Worm (Caenorhabditis elegans) whole organism, L4 larva: ENCODE data around the gene C47D12.4.

Source experiments
- F26F4.8 ChIP-seq: fragments of 200-800 bp; sonication (Bioruptor generic); conservative IDR thresholded peaks from 2 replicates; pipeline ENCODE4 v1.3.6; 2022; ENCODE audit warnings: missing genetic modification characterization, missing compliant biosample characterization
- F37D6.2 ChIP-seq: sonication (generic microtip); optimal IDR thresholded peaks from 2 replicates; lab custom pipeline; 2016; ENCODE audit warnings: mild to moderate bottlenecking, missing genetic modification characterization, missing compliant biosample characterization
- F49E8.2 ChIP-seq: sonication (generic microtip); optimal IDR thresholded peaks from 2 replicates; lab custom pipeline; 2016; ENCODE audit warnings: missing compliant biosample characterization, mild to moderate bottlenecking, missing genetic modification characterization, borderline replicate concordance
- R02D3.7 ChIP-seq: fragments of 150-350 bp; sonication (generic microtip); optimal IDR thresholded peaks from 3 replicates; lab custom pipeline; 2014; ENCODE audit warnings: missing biosample characterization, missing genetic modification characterization
- T26A8.4 ChIP-seq: fragments of 200-800 bp; sonication (Bioruptor generic); IDR thresholded peaks from 2 replicates; pipeline ENCODE4 v1.3.6; 2022; ENCODE audit warnings: missing genetic modification characterization, missing compliant biosample characterization
- Y75B8A.6 ChIP-seq: fragments of 200-800 bp; sonication (Bioruptor generic); IDR thresholded peaks from 2 replicates; pipeline ENCODE4 v1.3.6; 2022; ENCODE audit warnings: missing genetic modification reagents, missing genetic modification characterization, missing compliant biosample characterization
- ZK337.2 ChIP-seq: fragments of 200-800 bp; sonication (Bioruptor generic); IDR thresholded peaks from 2 replicates; pipeline ENCODE4 v1.3.6; 2022; ENCODE audit warnings: missing genetic modification reagents, missing genetic modification characterization, missing compliant biosample characterization
- ZK546.5 ChIP-seq, 2 experiments: sonication (generic microtip); optimal IDR thresholded peaks; 2 replicates each; lab custom pipeline; 2017; ENCODE audit warnings: missing biosample characterization in 2 of 2, missing genetic modification characterization in 2 of 2
- aha-1 ChIP-seq: fragments of 150-350 bp; peaks from one replicate; lab custom pipeline; 2014; ENCODE audit warnings: missing biosample characterization, missing genetic modification characterization
- ama-1 ChIP-seq: fragments of 150-350 bp; optimal IDR thresholded peaks from 2 replicates; lab custom pipeline; 2014; ENCODE audit warnings: inconsistent platforms, mixed read lengths
- arid-1 ChIP-seq: fragments of 200-800 bp; sonication (Bioruptor generic); conservative IDR thresholded peaks from 2 replicates; pipeline ENCODE4 v1.3.6; 2022; ENCODE audit warnings: missing genetic modification reagents, missing genetic modification characterization, missing compliant biosample characterization
- ceh-20 ChIP-seq: fragments of 200-800 bp; sonication (Bioruptor generic); IDR thresholded peaks from 2 replicates; pipeline ENCODE4 v1.3.6; 2022; ENCODE audit warnings: missing genetic modification reagents, missing genetic modification characterization, missing compliant biosample characterization
- daf-12 ChIP-seq: fragments of 150-350 bp; optimal IDR thresholded peaks from 2 replicates; lab custom pipeline; 2014; ENCODE audit warnings: missing biosample characterization, missing genetic modification reagents, missing genetic modification characterization
- daf-19 ChIP-seq: fragments of 200-800 bp; sonication (Bioruptor generic); conservative IDR thresholded peaks from 2 replicates; pipeline ENCODE4 v1.3.6; 2022; ENCODE audit warnings: missing genetic modification characterization, missing compliant biosample characterization
- dmd-8 ChIP-seq: fragments of 200-800 bp; sonication (Bioruptor generic); IDR thresholded peaks from 2 replicates; pipeline ENCODE4 v1.3.6; 2022; ENCODE audit warnings: missing genetic modification characterization, missing compliant biosample characterization
- dmd-9 ChIP-seq: fragments of 200-800 bp; sonication (Bioruptor generic); IDR thresholded peaks from 2 replicates; pipeline ENCODE4 v1.3.6; 2022; ENCODE audit warnings: missing genetic modification reagents, missing genetic modification characterization, missing compliant biosample characterization
- duxl-1 ChIP-seq: sonication (generic microtip); optimal IDR thresholded peaks from 2 replicates; lab custom pipeline; 2016; ENCODE audit warnings: mild to moderate bottlenecking, missing genetic modification characterization, moderate library complexity, missing compliant biosample characterization; ENCODE audit not compliant: poor library complexity
- egl-27 ChIP-seq: sonication (generic microtip); optimal IDR thresholded peaks from 3 replicates; lab custom pipeline; 2017; ENCODE audit warnings: missing biosample characterization, missing genetic modification reagents, missing genetic modification characterization
- egl-43 ChIP-seq: fragments of 200-800 bp; sonication (Bioruptor generic); IDR thresholded peaks from 2 replicates; pipeline ENCODE4 v1.3.6; 2022; ENCODE audit warnings: missing genetic modification reagents, missing genetic modification characterization, missing compliant biosample characterization
- hif-1 ChIP-seq, 2 experiments: sonication (generic microtip); optimal IDR thresholded peaks; 2 replicates each; lab custom pipeline; 2016 to 2017; ENCODE audit warnings: missing compliant biosample characterization in 2 of 2, missing genetic modification characterization in 2 of 2, missing genetic modification reagents in 2 of 2, missing genotype in 2 of 2, mild to moderate bottlenecking in 1 of 2
- hlh-11 ChIP-seq: fragments of 200-800 bp; sonication (Bioruptor generic); optimal IDR thresholded peaks from 2 replicates; lab custom pipeline; 2018; ENCODE audit warnings: mild to moderate bottlenecking, missing genetic modification characterization, missing compliant biosample characterization
- hlh-30 ChIP-seq: sonication (generic microtip); optimal IDR thresholded peaks from 2 replicates; lab custom pipeline; 2017; ENCODE audit warnings: antibody characterized with exemption, mild to moderate bottlenecking, missing genetic modification characterization, missing compliant biosample characterization; ENCODE audit not compliant: insufficient read depth
- hmg-1.1 ChIP-seq: fragments of 200-800 bp; sonication (Bioruptor generic); IDR thresholded peaks from 2 replicates; pipeline ENCODE4 v1.3.6; 2022; ENCODE audit warnings: missing genetic modification reagents, missing genetic modification characterization, missing compliant biosample characterization
- lim-7 ChIP-seq: fragments of 200-800 bp; sonication (Bioruptor generic); IDR thresholded peaks from 2 replicates; pipeline ENCODE4 v1.3.6; 2022; ENCODE audit warnings: missing genetic modification characterization, missing compliant biosample characterization
- lin-1 ChIP-seq: fragments of 200-800 bp; sonication (Bioruptor generic); IDR thresholded peaks from 2 replicates; pipeline ENCODE4 v1.3.6; 2022; ENCODE audit warnings: missing genetic modification reagents, missing genetic modification characterization, missing compliant biosample characterization
- lin-15B ChIP-seq: fragments of 150-350 bp; sonication (generic microtip); optimal IDR thresholded peaks from 3 replicates; lab custom pipeline; 2014; ENCODE audit warnings: missing biosample characterization, missing genetic modification characterization
- lir-3 ChIP-seq: sonication (generic microtip); optimal IDR thresholded peaks from 2 replicates; lab custom pipeline; 2016; ENCODE audit warnings: mild to moderate bottlenecking, missing genetic modification characterization, missing compliant biosample characterization
- madf-9 ChIP-seq: fragments of 200-800 bp; sonication (Bioruptor generic); conservative IDR thresholded peaks from 2 replicates; pipeline ENCODE4 v1.3.6; 2022; ENCODE audit warnings: missing genetic modification reagents, missing genetic modification characterization, missing compliant biosample characterization
- mdl-1 ChIP-seq, 2 experiments: fragments of 150-350 bp in 1 of 2; sonication (generic microtip) in 1 of 2; optimal IDR thresholded peaks; 2 replicates each; lab custom pipeline; 2014 to 2017; ENCODE audit warnings: missing biosample characterization in 2 of 2, missing genetic modification characterization in 2 of 2
- mdt-29 ChIP-seq: fragments of 200-800 bp; sonication (Bioruptor generic); IDR thresholded peaks from 2 replicates; pipeline ENCODE4 v1.3.6; 2022; ENCODE audit warnings: missing genetic modification reagents, missing genetic modification characterization, missing compliant biosample characterization
- mep-1 ChIP-seq: fragments of 150-350 bp; sonication (generic microtip); optimal IDR thresholded peaks from 3 replicates; lab custom pipeline; 2014; ENCODE audit warnings: missing biosample characterization, missing genetic modification characterization
- mes-2 ChIP-seq: sonication (generic microtip); optimal IDR thresholded peaks from 2 replicates; lab custom pipeline; 2016; ENCODE audit warnings: missing genotype, mild to moderate bottlenecking, missing genetic modification characterization, missing compliant biosample characterization; ENCODE audit not compliant: poor library complexity, severe bottlenecking
- nhr-10 ChIP-seq: fragments of 150-350 bp; optimal IDR thresholded peaks from 2 replicates; lab custom pipeline; 2014; ENCODE audit warnings: missing biosample characterization, missing genetic modification characterization
- nhr-11 ChIP-seq: fragments of 150-350 bp; optimal IDR thresholded peaks from 2 replicates; lab custom pipeline; 2014; ENCODE audit warnings: missing biosample characterization, missing genetic modification characterization
- nhr-237 ChIP-seq: sonication (generic microtip); optimal IDR thresholded peaks from 2 replicates; lab custom pipeline; 2017; ENCODE audit warnings: missing biosample characterization, missing genetic modification characterization
- nhr-28 ChIP-seq: fragments of 150-350 bp; optimal IDR thresholded peaks from 2 replicates; lab custom pipeline; 2014; ENCODE audit warnings: missing biosample characterization, missing genetic modification characterization
- nhr-48 ChIP-seq: sonication (generic microtip); optimal IDR thresholded peaks from 2 replicates; lab custom pipeline; 2016; ENCODE audit warnings: mild to moderate bottlenecking, missing genetic modification characterization, missing compliant biosample characterization
- pha-4 ChIP-seq, 2 experiments: fragments of 150-350 bp in 1 of 2; fragments of 200-800 bp in 1 of 2; sonication (Bioruptor generic) in 1 of 2; IDR thresholded peaks in 1 of 2; optimal IDR thresholded peaks in 1 of 2; 2 replicates each; pipeline versions ENCODE4 v1.3.6 to Lab custom; 2014 to 2022; ENCODE audit warnings: missing genetic modification characterization in 2 of 2, missing genetic modification reagents in 2 of 2, missing biosample characterization in 1 of 2, missing compliant biosample characterization in 1 of 2
- set-16 ChIP-seq: fragments of 200-800 bp; sonication (Bioruptor generic); IDR thresholded peaks from 2 replicates; pipeline ENCODE4 v1.3.6; 2022; ENCODE audit warnings: missing genetic modification reagents, missing genetic modification characterization, missing compliant biosample characterization
- skn-1 ChIP-seq: fragments of 150-350 bp; optimal IDR thresholded peaks from 2 replicates; lab custom pipeline; 2014; ENCODE audit warnings: missing biosample characterization, missing genetic modification characterization
- spr-1 ChIP-seq: sonication (generic microtip); optimal IDR thresholded peaks from 2 replicates; lab custom pipeline; 2016; ENCODE audit warnings: mild to moderate bottlenecking, missing genetic modification characterization, missing compliant biosample characterization
- tag-97 ChIP-seq: fragments of 200-800 bp; sonication (Bioruptor generic); IDR thresholded peaks from 2 replicates; pipeline ENCODE4 v1.3.6; 2022; ENCODE audit warnings: missing genetic modification characterization, missing compliant biosample characterization
- tra-1 ChIP-seq: fragments of 200-800 bp; sonication (Bioruptor generic); IDR thresholded peaks from 2 replicates; pipeline ENCODE4 v1.3.6; 2022; ENCODE audit warnings: missing genetic modification reagents, missing genetic modification characterization, missing compliant biosample characterization
- unc-130 ChIP-seq: sonication (generic microtip); optimal IDR thresholded peaks from 2 replicates; lab custom pipeline; 2016; ENCODE audit warnings: missing genetic modification reagents, missing genetic modification characterization, missing compliant biosample characterization
- unc-39 ChIP-seq: sonication (generic microtip); optimal IDR thresholded peaks from 2 replicates; lab custom pipeline; 2017; ENCODE audit warnings: missing biosample characterization, missing genetic modification characterization
- zfp-2 ChIP-seq: sonication (generic microtip); optimal IDR thresholded peaks from 2 replicates; lab custom pipeline; 2016; ENCODE audit warnings: mild to moderate bottlenecking, missing genetic modification characterization, missing compliant biosample characterization
- zip-2 ChIP-seq: fragments of 150-350 bp; optimal IDR thresholded peaks from 2 replicates; lab custom pipeline; 2014; ENCODE audit warnings: missing biosample characterization, missing genetic modification characterization
- ztf-11 ChIP-seq: fragments of 150-350 bp; optimal IDR thresholded peaks from 2 replicates; lab custom pipeline; 2014; ENCODE audit warnings: missing biosample characterization, missing genetic modification characterization

Gene C47D12.4

DNA sequence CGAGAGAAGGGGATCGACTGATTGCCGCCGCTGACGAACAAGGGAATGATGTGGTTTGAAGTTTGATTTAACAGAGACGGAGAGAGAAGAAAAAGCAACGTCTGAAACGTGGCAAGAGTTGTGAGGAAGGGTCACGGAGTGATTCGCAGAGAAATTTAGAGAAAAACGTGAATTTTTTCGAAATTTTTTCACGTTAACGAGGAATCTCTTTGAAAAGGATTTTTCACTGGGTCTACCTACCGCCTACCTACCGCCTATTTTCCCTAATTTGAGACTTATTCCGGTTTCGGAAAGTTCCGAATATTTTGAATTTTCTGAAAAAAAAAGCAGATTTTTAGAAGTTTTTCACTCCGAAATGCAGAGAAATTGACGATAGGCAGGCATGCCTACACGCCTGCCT is 27.9 kb downstream of the C47D12.4 start, which contains the start of gene fcmt-1:
fcmt-1 (minus strand) TSS at position 101 of the 400 bp plus-strand sequence.
- TF ChIP-seq set-16 (no peak), pha-4 (GFP tag; IDR thresholded peaks at IDR 0.05; lab: Robert Waterston, UW) (no peak), pha-4 (tag; optimal IDR thresholded peaks at IDR 0.05; lab: Kevin White, UChicago) (no peak)

DNA sequence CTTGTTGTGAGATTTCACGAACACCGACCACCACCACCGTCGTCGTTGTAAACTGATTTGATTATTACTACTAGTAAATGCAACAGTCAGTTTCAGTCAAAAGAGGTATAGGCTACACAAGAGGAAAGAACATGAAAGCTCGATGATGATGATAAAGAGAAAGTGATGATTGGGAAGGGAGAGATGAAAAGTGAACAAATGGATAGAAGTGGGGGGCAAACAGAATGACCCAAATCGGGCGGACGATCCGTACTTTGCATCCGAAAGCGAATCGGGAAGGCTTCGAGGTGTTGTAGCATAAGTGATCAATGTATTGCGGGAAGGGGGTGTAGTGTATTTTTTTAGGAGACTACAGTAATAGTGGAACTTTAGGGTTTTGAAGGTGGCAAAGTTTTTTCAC is 29.2 kb downstream of the C47D12.4 start:
- no peak for TF ChIP-seq arid-1 (GFP tag; lab: Robert Waterston, UW)
- peak; percentile 78 for TF ChIP-seq nhr-28 (tag; lab: Kevin White, UChicago)

DNA sequence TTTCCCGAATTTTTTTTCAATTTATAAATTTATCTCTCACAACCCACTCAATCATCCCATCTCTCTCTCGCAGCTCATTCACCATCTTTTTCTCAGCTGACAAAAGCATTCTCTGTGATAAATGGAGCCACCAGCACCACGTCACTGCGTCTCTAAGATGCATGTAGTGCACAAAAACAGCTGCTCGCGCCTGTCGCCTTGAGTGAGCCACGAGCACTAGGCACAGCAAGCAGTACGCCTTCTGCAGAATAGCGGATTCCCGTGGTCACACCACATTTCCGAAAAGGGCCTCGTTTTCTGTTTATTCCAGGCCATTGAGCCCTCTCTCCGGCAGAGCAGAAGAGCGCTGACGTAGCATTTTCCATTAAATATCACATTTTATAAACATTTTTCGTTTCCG is 32.0 kb downstream of the C47D12.4 start, which contains the start of gene F13D12.10:
F13D12.10 (plus strand) TSS at position 231 of the 400 bp plus-strand sequence.
- TF ChIP-seq unc-39 (tag; lab: Kevin White, UChicago) (no peak), ceh-20 (GFP tag; lab: Robert Waterston, UW) (peak; percentile 17; the same call in 1 of the 2 replicates), ZK337.2 (GFP tag; lab: Robert Waterston, UW) (no peak), egl-27 (tag; lab: Kevin White, UChicago) (no peak), hmg-1.1 (GFP tag; lab: Robert Waterston, UW) (peak; percentile 35; the same call in 1 of the 2 replicates), lim-7 (GFP tag; lab: Robert Waterston, UW) (no peak), ztf-11 (tag; lab: Kevin White, UChicago) (no peak), R02D3.7 (tag; lab: Kevin White, UChicago) (no peak), egl-43 (GFP tag; lab: Robert Waterston, UW) (no peak), ama-1 (lab: Kevin White, UChicago) (no peak), F37D6.2 (tag; lab: Kevin White, UChicago) (no peak), hlh-30 (tag; lab: Kevin White, UChicago) (peak; percentile 62), daf-19 (GFP tag; lab: Robert Waterston, UW) (no peak), lir-3 (tag; lab: Kevin White, UChicago) (no peak), nhr-11 (tag; lab: Kevin White, UChicago) (peak; percentile 59), dmd-8 (GFP tag; lab: Robert Waterston, UW) (no peak), duxl-1 (no peak), F26F4.8 (GFP tag; lab: Robert Waterston, UW) (no peak), tag-97 (no peak), spr-1 (tag; lab: Kevin White, UChicago) (peak; percentile 3), zip-2 (tag; lab: Kevin White, UChicago) (no peak), zfp-2 (tag; lab: Kevin White, UChicago) (no peak), nhr-10 (tag; lab: Kevin White, UChicago) (no peak), lin-15B (tag; lab: Kevin White, UChicago) (no peak), hlh-11 (tag; lab: Kevin White, UChicago) (peak; percentile 75), skn-1 (no peak), T26A8.4 (GFP tag; lab: Robert Waterston, UW) (no peak), tra-1 (GFP tag; lab: Robert Waterston, UW) (no peak), lin-1 (GFP tag; lab: Robert Waterston, UW) (no peak), nhr-48 (tag; lab: Kevin White, UChicago) (no peak), madf-9 (GFP tag; lab: Robert Waterston, UW) (no peak), Y75B8A.6 (GFP tag; lab: Robert Waterston, UW) (no peak), daf-12 (no peak), F49E8.2 (tag; lab: Kevin White, UChicago) (no peak), unc-130 (GFP tag; lab: Kevin White, UChicago) (no peak), mdl-1 (tag; optimal IDR thresholded peaks at IDR 0.05; lab: Kevin White, UChicago) (peak in 1 of 2 experiments; percentile 27), nhr-237 (tag; lab: Kevin White, UChicago) (no peak), mdt-29 (no peak), hif-1 (tag; optimal IDR thresholded peaks at IDR 0.05; lab: Kevin White, UChicago) (peak in 1 of 2 experiments; percentile 34), aha-1 (peak; percentile 31), ZK546.5 (tag; optimal IDR thresholded peaks at IDR 0.05; lab: Kevin White, UChicago) (no peak), mes-2 (tag; lab: Kevin White, UChicago) (no peak), dmd-9 (GFP tag; lab: Robert Waterston, UW) (no peak), mep-1 (no peak)
